Fruit fly (Drosophila melanogaster): ENCODE results near the gene p38a.
A peak's percentile ranks its signal among the peaks of the same experiment; 100 is the strongest.

p38a gene

dm6 chr3R:24150103-24150502 is 2.0 kb downstream of the p38a start, which contains the start of gene p38c:
p38c (minus strand) TSS chr3R:24150203.
- TF ChIP-seq CG34367 (tag; optimal IDR thresholded peaks at IDR 0.05): no peak

dm6 chr3R:24148838-24149237 is 3.3 kb downstream of the p38a start, which contains the start of gene Slimp:
Slimp (minus strand) TSS chr3R:24148967.
- no peak for TF ChIP-seq gl (tag; optimal IDR thresholded peaks at IDR 0.05)
- TF ChIP-seq Pif1A (GFP tag; optimal IDR thresholded peaks at IDR 0.05): peak; percentile 47
- no peak for TF ChIP-seq D1 (tag; optimal IDR thresholded peaks at IDR 0.05)
- TF ChIP-seq CG15710 (tag; optimal IDR thresholded peaks at IDR 0.05): no peak
- TF ChIP-seq rn (GFP tag; IDR thresholded peaks at IDR 0.05): no peak
- no peak for TF ChIP-seq Snoo (tag; optimal IDR thresholded peaks at IDR 0.05)
- TF ChIP-seq CG12605 (GFP tag; IDR thresholded peaks at IDR 0.05): no peak
- TF ChIP-seq CG14655 (GFP tag; optimal IDR thresholded peaks at IDR 0.05): no peak
- TF ChIP-seq CG13204 (GFP tag; optimal IDR thresholded peaks at IDR 0.05): no peak
- no peak for TF ChIP-seq EcR (GFP tag; optimal IDR thresholded peaks at IDR 0.05)
- no peak for TF ChIP-seq fd96Ca (GFP tag; IDR thresholded peaks at IDR 0.05)
- TF ChIP-seq CG34367 (tag; optimal IDR thresholded peaks at IDR 0.05): no peak
- no peak for TF ChIP-seq CG8159 (tag; optimal IDR thresholded peaks at IDR 0.05)
- TF ChIP-seq CG4496 (GFP tag; IDR thresholded peaks at IDR 0.05): no peak
- TF ChIP-seq CG9948 (tag; optimal IDR thresholded peaks at IDR 0.05): no peak
- TF ChIP-seq Ets98B (GFP tag; IDR thresholded peaks at IDR 0.05): no peak
- TF ChIP-seq CG8301 (tag; optimal IDR thresholded peaks at IDR 0.05): no peak
- TF ChIP-seq CG32121 (GFP tag; IDR thresholded peaks at IDR 0.05): 0 out of 2 replicates have a peak, but pooled peaks have one; percentile 19
- TF ChIP-seq CG17806 (tag; optimal IDR thresholded peaks at IDR 0.05): no peak
- TF ChIP-seq CG10348 (GFP tag; IDR thresholded peaks at IDR 0.05): no peak
- TF ChIP-seq Pif1B (GFP tag; optimal IDR thresholded peaks at IDR 0.05): peak; percentile 2

DNA sequence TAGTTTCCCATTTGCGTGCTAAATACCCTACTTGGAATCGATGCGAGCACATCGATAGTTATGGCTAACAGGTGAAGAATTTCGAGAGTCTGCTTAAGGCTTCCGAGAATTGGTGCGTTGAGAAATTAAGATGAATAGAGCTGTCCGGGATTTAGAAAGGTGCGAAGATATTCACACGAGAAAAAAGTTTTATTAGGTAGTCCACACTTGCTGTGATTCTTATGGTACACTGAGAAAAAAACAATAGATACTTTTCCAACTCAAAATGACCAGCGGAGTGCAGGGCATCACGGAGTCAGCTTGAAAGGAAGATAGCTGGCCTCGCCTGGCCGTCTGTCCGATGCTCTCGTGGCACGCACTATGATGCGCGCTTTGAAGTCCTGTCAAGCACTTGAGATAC is 7.6 kb downstream of the p38a start:
- TF ChIP-seq CG17806 (tag; optimal IDR thresholded peaks at IDR 0.05) (peak; percentile 79), CG12605 (GFP tag; IDR thresholded peaks at IDR 0.05) (no peak), Pif1A (GFP tag; optimal IDR thresholded peaks at IDR 0.05) (peak; percentile 78), CG4496 (GFP tag; IDR thresholded peaks at IDR 0.05) (peak; percentile 62; the same call in 2 of the 3 replicates), gl (tag; optimal IDR thresholded peaks at IDR 0.05) (peak; percentile 60), Pif1B (GFP tag; optimal IDR thresholded peaks at IDR 0.05) (peak; percentile 62), fd96Ca (GFP tag; IDR thresholded peaks at IDR 0.05) (peak; percentile 72; the same call in 2 of the 3 replicates), EcR (GFP tag; optimal IDR thresholded peaks at IDR 0.05) (no peak), CG14655 (GFP tag; optimal IDR thresholded peaks at IDR 0.05) (peak; percentile 90), CG34367 (tag; optimal IDR thresholded peaks at IDR 0.05) (peak; percentile 70), CG8301 (tag; optimal IDR thresholded peaks at IDR 0.05) (peak; percentile 86), CG15710 (tag; optimal IDR thresholded peaks at IDR 0.05) (peak; percentile 74), Ets98B (GFP tag; IDR thresholded peaks at IDR 0.05) (peak; percentile 17; the same call in 1 of the 2 replicates), CG13204 (GFP tag; optimal IDR thresholded peaks at IDR 0.05) (no peak), CG9948 (tag; optimal IDR thresholded peaks at IDR 0.05) (peak; percentile 85), CG32121 (GFP tag; IDR thresholded peaks at IDR 0.05) (0 out of 2 replicates have a peak, but pooled peaks have one; percentile 7), rn (GFP tag; IDR thresholded peaks at IDR 0.05) (no peak), CG8159 (tag; optimal IDR thresholded peaks at IDR 0.05) (peak; percentile 75), D1 (tag; optimal IDR thresholded peaks at IDR 0.05) (peak; percentile 47), CG10348 (GFP tag; IDR thresholded peaks at IDR 0.05) (no peak), Snoo (tag; optimal IDR thresholded peaks at IDR 0.05) (no peak)

- no peak for TF ChIP-seq CG12605 (GFP tag; IDR thresholded peaks at IDR 0.05)
- TF ChIP-seq CG8301 (tag; optimal IDR thresholded peaks at IDR 0.05): peak; percentile 64
- peak; percentile 54 for TF ChIP-seq CG34367 (tag; optimal IDR thresholded peaks at IDR 0.05)
- TF ChIP-seq CG14655 (GFP tag; optimal IDR thresholded peaks at IDR 0.05): peak; percentile 84
- peak; percentile 60 for TF ChIP-seq CG8159 (tag; optimal IDR thresholded peaks at IDR 0.05)
- no peak for TF ChIP-seq D1 (tag; optimal IDR thresholded peaks at IDR 0.05)
- TF ChIP-seq CG9948 (tag; optimal IDR thresholded peaks at IDR 0.05): peak; percentile 53
- TF ChIP-seq Snoo (tag; optimal IDR thresholded peaks at IDR 0.05): peak; percentile 26
- no peak for TF ChIP-seq rn (GFP tag; IDR thresholded peaks at IDR 0.05)
- no peak for TF ChIP-seq CG13204 (GFP tag; optimal IDR thresholded peaks at IDR 0.05)
- peak; percentile 32 for TF ChIP-seq CG17806 (tag; optimal IDR thresholded peaks at IDR 0.05)
- TF ChIP-seq fd96Ca (GFP tag; IDR thresholded peaks at IDR 0.05): peak; percentile 30; the same call in 1 of the 3 replicates
- no peak for TF ChIP-seq CG4496 (GFP tag; IDR thresholded peaks at IDR 0.05)
- TF ChIP-seq CG15710 (tag; optimal IDR thresholded peaks at IDR 0.05): peak; percentile 53
- peak; percentile 67 for TF ChIP-seq Pif1B (GFP tag; optimal IDR thresholded peaks at IDR 0.05)
- TF ChIP-seq Pif1A (GFP tag; optimal IDR thresholded peaks at IDR 0.05): peak; percentile 68
Observed at dm6 chr3R:24143779-24144178, 8.3 kb downstream of the p38a start.

DNA sequence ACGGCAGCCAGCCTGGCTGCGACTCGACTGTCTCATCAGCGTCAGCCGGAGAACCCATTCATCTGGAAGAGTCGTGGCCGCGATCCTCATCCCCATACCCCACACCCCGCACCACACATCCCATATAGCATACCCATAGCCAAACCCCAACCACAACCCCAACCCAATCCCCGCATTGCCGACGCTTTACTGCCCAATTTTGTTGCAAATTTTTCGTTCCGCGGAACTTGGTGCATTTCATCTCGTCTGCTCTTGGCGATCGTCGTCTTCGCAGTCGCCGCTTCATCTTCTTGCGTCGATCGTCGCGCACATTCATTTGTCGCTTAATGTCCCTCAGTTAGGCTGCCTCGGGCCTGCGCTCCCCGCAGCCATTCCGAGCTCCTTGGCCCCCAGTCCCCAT is 8.7 kb downstream of the p38a start:
- TF ChIP-seq Snoo (tag; optimal IDR thresholded peaks at IDR 0.05) (no peak), Ets98B (GFP tag; IDR thresholded peaks at IDR 0.05) (no peak), CG14655 (GFP tag; optimal IDR thresholded peaks at IDR 0.05) (no peak), D1 (tag; optimal IDR thresholded peaks at IDR 0.05) (no peak), CG32121 (GFP tag; IDR thresholded peaks at IDR 0.05) (peak; percentile 21; the same call in 1 of the 2 replicates), Pif1A (GFP tag; optimal IDR thresholded peaks at IDR 0.05) (no peak), CG13204 (GFP tag; optimal IDR thresholded peaks at IDR 0.05) (peak; percentile 18), CG17806 (tag; optimal IDR thresholded peaks at IDR 0.05) (no peak), CG34367 (tag; optimal IDR thresholded peaks at IDR 0.05) (no peak), CG15710 (tag; optimal IDR thresholded peaks at IDR 0.05) (no peak)

DNA sequence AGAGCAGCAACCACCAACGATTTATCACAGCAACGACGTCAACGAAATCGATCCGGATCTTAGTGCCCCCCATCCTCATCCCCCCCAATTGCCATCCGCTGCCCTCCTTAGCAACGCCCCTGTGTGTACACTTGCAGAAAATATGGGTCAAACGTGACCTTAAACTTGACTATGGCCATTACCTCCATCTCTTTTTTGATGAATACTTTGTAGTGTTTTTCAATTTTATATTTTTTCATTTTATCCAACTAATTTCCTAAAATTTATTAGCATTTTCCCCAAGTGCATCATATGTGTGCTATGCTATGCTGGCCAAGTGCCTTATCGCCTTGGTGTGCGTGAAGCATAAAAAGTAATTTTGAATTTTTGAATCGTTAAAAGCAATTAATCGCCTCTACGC is 9.2 kb downstream of the p38a start:
- TF ChIP-seq CG8159 (tag; optimal IDR thresholded peaks at IDR 0.05): peak; percentile 92
- peak; percentile 89 for TF ChIP-seq CG17806 (tag; optimal IDR thresholded peaks at IDR 0.05)
- TF ChIP-seq Ets98B (GFP tag; IDR thresholded peaks at IDR 0.05): peak; percentile 81
- TF ChIP-seq CG15710 (tag; optimal IDR thresholded peaks at IDR 0.05): peak; percentile 89
- TF ChIP-seq Pif1A (GFP tag; optimal IDR thresholded peaks at IDR 0.05): peak; percentile 86
- peak; percentile 78 for TF ChIP-seq CG8301 (tag; optimal IDR thresholded peaks at IDR 0.05)
- peak; percentile 38 for TF ChIP-seq CG13204 (GFP tag; optimal IDR thresholded peaks at IDR 0.05)
- peak; percentile 83 for TF ChIP-seq Snoo (tag; optimal IDR thresholded peaks at IDR 0.05)
- peak; percentile 80 for TF ChIP-seq CG34367 (tag; optimal IDR thresholded peaks at IDR 0.05)
- TF ChIP-seq fd96Ca (GFP tag; IDR thresholded peaks at IDR 0.05): peak; percentile 89
- peak; percentile 89 for TF ChIP-seq CG4496 (GFP tag; IDR thresholded peaks at IDR 0.05)
- peak; percentile 46 for TF ChIP-seq D1 (tag; optimal IDR thresholded peaks at IDR 0.05)
- TF ChIP-seq EcR (GFP tag; optimal IDR thresholded peaks at IDR 0.05): no peak
- TF ChIP-seq CG9948 (tag; optimal IDR thresholded peaks at IDR 0.05): peak; percentile 85
- peak; percentile 81 for TF ChIP-seq rn (GFP tag; IDR thresholded peaks at IDR 0.05)
- no peak for TF ChIP-seq CG10348 (GFP tag; IDR thresholded peaks at IDR 0.05)
- TF ChIP-seq CG12605 (GFP tag; IDR thresholded peaks at IDR 0.05): peak; percentile 82
- TF ChIP-seq gl (tag; optimal IDR thresholded peaks at IDR 0.05): peak; percentile 75
- TF ChIP-seq Pif1B (GFP tag; optimal IDR thresholded peaks at IDR 0.05): peak; percentile 88
- peak; percentile 55 for TF ChIP-seq CG32121 (GFP tag; IDR thresholded peaks at IDR 0.05)
- TF ChIP-seq CG14655 (GFP tag; optimal IDR thresholded peaks at IDR 0.05): peak; percentile 85
